Worm (Caenorhabditis elegans): Measurements from ENCODE around the gene R144.10.

DNA sequence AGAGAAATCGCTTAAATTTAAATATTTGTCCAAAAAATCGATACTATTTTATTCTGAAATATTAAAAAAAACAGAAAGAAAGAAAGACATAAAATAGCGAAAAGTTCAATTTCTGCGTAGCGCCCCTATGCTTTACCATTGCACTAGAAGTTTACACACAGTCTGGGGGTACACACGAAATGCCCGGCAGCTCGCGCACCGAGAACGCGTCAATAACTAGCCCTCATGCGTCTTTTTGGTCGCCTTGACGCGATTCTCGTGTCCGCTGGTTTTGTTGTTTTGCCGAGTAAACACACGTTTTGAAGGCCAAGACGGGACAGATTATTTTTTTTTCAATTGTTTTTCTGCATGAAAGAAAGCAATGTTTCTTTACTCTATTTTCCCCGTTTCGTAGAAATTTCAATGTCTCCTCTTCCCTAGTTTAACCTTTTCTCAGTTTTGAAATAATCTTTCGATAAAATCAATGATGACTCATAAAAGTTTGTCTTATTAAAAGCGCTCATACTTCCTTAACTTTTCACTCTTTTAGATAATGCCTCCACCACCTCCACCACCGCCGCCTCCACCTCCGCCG lies 16.1 kb upstream of the R144.10 start, which contains the start of gene wip-1:
- peak; percentile 90 for TF ChIP-seq lsy-2 (tag; optimal IDR thresholded peaks at IDR 0.05)
- TF ChIP-seq lin-13 (tag; optimal IDR thresholded peaks at IDR 0.05) = peak; percentile 99
- TF ChIP-seq nhr-76 (tag; optimal IDR thresholded peaks at IDR 0.05) = peak; percentile 17
- peak; percentile 4 for TF ChIP-seq tbx-8 (GFP tag; optimal IDR thresholded peaks at IDR 0.05)
- TF ChIP-seq blmp-1 (tag; optimal IDR thresholded peaks at IDR 0.05) = peak; percentile 25
- TF ChIP-seq ztf-11 (tag; optimal IDR thresholded peaks at IDR 0.05) = peak; percentile 88
- TF ChIP-seq flh-1 (GFP tag; optimal IDR thresholded peaks at IDR 0.05) = no peak
- peak; percentile 32 for TF ChIP-seq elt-3 (tag; optimal IDR thresholded peaks at IDR 0.05)
- peak; percentile 67 for TF ChIP-seq nhr-12 (tag; optimal IDR thresholded peaks at IDR 0.05)
- TF ChIP-seq unc-62 (GFP tag; optimal IDR thresholded peaks at IDR 0.05) = peak; percentile 47
- peak; percentile 84 for TF ChIP-seq M03D4.4 (tag; optimal IDR thresholded peaks at IDR 0.05)
- TF ChIP-seq mep-1 (tag; optimal IDR thresholded peaks at IDR 0.05) = peak; percentile 98
- peak; percentile 98 for TF ChIP-seq pha-4 (tag; optimal IDR thresholded peaks at IDR 0.05)
- peak; percentile 75 for TF ChIP-seq unc-120 (tag; optimal IDR thresholded peaks at IDR 0.05; ENCODE audit: poor library complexity, severe bottlenecking)
